Worm (Caenorhabditis elegans): ENCODE measurements around the gene best-3.
A peak's percentile ranks its signal among the peaks of the same experiment; 100 is the strongest.

Gene best-3

ce11 chrII:55204-55603 is 42.4 kb downstream of the best-3 start, which contains the start of gene tre-5:
Gene tre-5 (minus strand): TSS chrII:55304.
- TF ChIP-seq K02D7.2 (tag; optimal IDR thresholded peaks at IDR 0.05) (no peak), hlh-30 (tag; optimal IDR thresholded peaks at IDR 0.05; ENCODE audit: insufficient read depth) (peak; percentile 25)

ce11 chrII:57370-57769 is 44.6 kb downstream of the best-3 start, which contains the start of gene ascc-1:
Gene ascc-1 (plus strand): TSS chrII:57670.
- no peak for TF ChIP-seq ceh-48 (tag; optimal IDR thresholded peaks at IDR 0.05)
- TF ChIP-seq zip-5 (tag; optimal IDR thresholded peaks at IDR 0.05): no peak
- no peak for TF ChIP-seq ceh-2 (tag; optimal IDR thresholded peaks at IDR 0.05)
- TF ChIP-seq unc-42 (tag; optimal IDR thresholded peaks at IDR 0.05): no peak
- TF ChIP-seq hlh-8 (tag; optimal IDR thresholded peaks at IDR 0.05): no peak
- no peak for TF ChIP-seq pax-1 (tag; optimal IDR thresholded peaks at IDR 0.05)
- TF ChIP-seq odd-2 (tag; optimal IDR thresholded peaks at IDR 0.05): no peak
- no peak for TF ChIP-seq F13H6.1 (tag; optimal IDR thresholded peaks at IDR 0.05)
- TF ChIP-seq dmd-4 (tag; optimal IDR thresholded peaks at IDR 0.05; ENCODE audit: borderline replicate concordance): no peak
- TF ChIP-seq Y22D7AL.16 (tag; optimal IDR thresholded peaks at IDR 0.05): no peak
- no peak for TF ChIP-seq nhr-232 (tag; optimal IDR thresholded peaks at IDR 0.05)
- no peak for TF ChIP-seq unc-55 (GFP tag; optimal IDR thresholded peaks at IDR 0.05)
- no peak for TF ChIP-seq ahr-1 (tag; optimal IDR thresholded peaks at IDR 0.05)

ce11 chrII:57873-58272 is 45.1 kb downstream of the best-3 start:
- TF ChIP-seq K02D7.2 (tag; optimal IDR thresholded peaks at IDR 0.05) (no peak), npax-4 (tag; optimal IDR thresholded peaks at IDR 0.05) (no peak), odd-2 (tag; optimal IDR thresholded peaks at IDR 0.05) (no peak), hlh-13 (GFP tag; optimal IDR thresholded peaks at IDR 0.05) (no peak), ceh-9 (tag; optimal IDR thresholded peaks at IDR 0.05) (no peak), dmd-4 (tag; optimal IDR thresholded peaks at IDR 0.05; ENCODE audit: borderline replicate concordance) (no peak), dve-1 (tag; optimal IDR thresholded peaks at IDR 0.05) (no peak), pqm-1 (tag; optimal IDR thresholded peaks at IDR 0.05) (no peak), nhr-11 (tag; optimal IDR thresholded peaks at IDR 0.05) (no peak), unc-42 (tag; optimal IDR thresholded peaks at IDR 0.05) (no peak), fkh-10 (GFP tag; optimal IDR thresholded peaks at IDR 0.05) (no peak), ceh-6 (GFP tag; optimal IDR thresholded peaks at IDR 0.05) (no peak)

ce11 chrII:60049-60448 is 47.3 kb downstream of the best-3 start:
- TF ChIP-seq dmd-4 (tag; optimal IDR thresholded peaks at IDR 0.05; ENCODE audit: borderline replicate concordance) (no peak), unc-55 (GFP tag; optimal IDR thresholded peaks at IDR 0.05) (no peak), ceh-2 (tag; optimal IDR thresholded peaks at IDR 0.05) (no peak), hlh-15 (tag; optimal IDR thresholded peaks at IDR 0.05) (no peak), che-1 (tag; optimal IDR thresholded peaks at IDR 0.05) (no peak), fax-1 (tag; optimal IDR thresholded peaks at IDR 0.05) (no peak), lim-6 (tag; optimal IDR thresholded peaks at IDR 0.05) (no peak), elt-2 (tag; optimal IDR thresholded peaks at IDR 0.05) (no peak)

- no peak for TF ChIP-seq Y22D7AL.16 (tag; optimal IDR thresholded peaks at IDR 0.05)
- no peak for TF ChIP-seq dmd-4 (tag; optimal IDR thresholded peaks at IDR 0.05; ENCODE audit: borderline replicate concordance)
Observed at ce11 chrII:61013-61412, 48.2 kb downstream of the best-3 start, which contains the start of gene C23H3.2. Gene C23H3.2 (plus strand): TSS chrII:61313.

- TF ChIP-seq ceh-19 (GFP tag; optimal IDR thresholded peaks at IDR 0.05) (no peak), tbx-2 (tag; optimal IDR thresholded peaks at IDR 0.05) (no peak), sox-4 (tag; optimal IDR thresholded peaks at IDR 0.05) (no peak), fkh-6 (tag; optimal IDR thresholded peaks at IDR 0.05) (no peak), gmeb-2 (tag; optimal IDR thresholded peaks at IDR 0.05) (no peak), ama-1 (optimal IDR thresholded peaks at IDR 0.05) (no peak), nfya-1 (tag; optimal IDR thresholded peaks at IDR 0.05) (no peak), mec-3 (tag; optimal IDR thresholded peaks at IDR 0.05; ENCODE audit: borderline replicate concordance) (no peak)
Observed at ce11 chrII:65484-65883, 52.7 kb downstream of the best-3 start.
